Worm (Caenorhabditis elegans) whole organism, L4 larva: ENCODE measurements around the gene C25F9.6.
A peak's percentile ranks its signal among the peaks of the same experiment; 100 is the strongest.

Source experiments
- F10B5.3 ChIP-seq: sonication (generic microtip); optimal IDR thresholded peaks from 2 replicates; lab custom pipeline; 2016; ENCODE audit warnings: mild to moderate bottlenecking, missing genetic modification characterization, missing compliant biosample characterization
- F44E2.7 ChIP-seq: fragments of 200-800 bp; sonication (Bioruptor generic); IDR thresholded peaks from 2 replicates; pipeline ENCODE4 v2.1.2; 2022; ENCODE audit warnings: missing genetic modification characterization, missing compliant biosample characterization
- F49E8.2 ChIP-seq: sonication (generic microtip); optimal IDR thresholded peaks from 2 replicates; lab custom pipeline; 2016; ENCODE audit warnings: missing compliant biosample characterization, mild to moderate bottlenecking, missing genetic modification characterization, borderline replicate concordance
- Y48G9A.11 ChIP-seq: fragments of 200-800 bp; sonication (Bioruptor generic); IDR thresholded peaks from 2 replicates; pipeline ENCODE4 v1.3.6; 2022; ENCODE audit warnings: missing genetic modification reagents, missing genetic modification characterization, missing compliant biosample characterization
- Y5F2A.4 ChIP-seq: fragments of 200-800 bp; sonication (Bioruptor generic); optimal IDR thresholded peaks from 2 replicates; lab custom pipeline; 2018; ENCODE audit warnings: mild to moderate bottlenecking, missing genetic modification characterization, missing compliant biosample characterization
- aha-1 ChIP-seq: fragments of 150-350 bp; peaks from one replicate; lab custom pipeline; 2014; ENCODE audit warnings: missing biosample characterization, missing genetic modification characterization
- aly-2 ChIP-seq: sonication (generic microtip); optimal IDR thresholded peaks from 2 replicates; lab custom pipeline; 2018; ENCODE audit warnings: missing biosample characterization, missing genetic modification characterization
- attf-4 ChIP-seq: sonication (generic microtip); optimal IDR thresholded peaks from 3 replicates; lab custom pipeline; 2017; ENCODE audit warnings: missing biosample characterization, missing genetic modification characterization
- ceh-32 ChIP-seq: sonication (generic microtip); optimal IDR thresholded peaks from 2 replicates; lab custom pipeline; 2016; ENCODE audit warnings: mild to moderate bottlenecking, missing genetic modification characterization, missing compliant biosample characterization; ENCODE audit not compliant: poor library complexity
- ceh-62 ChIP-seq: sonication (generic microtip); optimal IDR thresholded peaks from 2 replicates; lab custom pipeline; 2017; ENCODE audit warnings: missing biosample characterization, missing genetic modification characterization
- ceh-82 ChIP-seq: sonication (generic microtip); optimal IDR thresholded peaks from 2 replicates; lab custom pipeline; 2017; ENCODE audit warnings: missing biosample characterization, missing genetic modification characterization
- ces-1 ChIP-seq: fragments of 150-350 bp; sonication (generic microtip); optimal IDR thresholded peaks from 4 replicates; lab custom pipeline; 2014; ENCODE audit warnings: missing biosample characterization, missing genetic modification reagents, missing genetic modification characterization
- ctbp-1 ChIP-seq: fragments of 200-800 bp; sonication (Bioruptor generic); IDR thresholded peaks from 2 replicates; pipeline ENCODE4 v1.3.6; 2022; ENCODE audit warnings: missing genetic modification reagents, missing genetic modification characterization, missing compliant biosample characterization
- daf-12 ChIP-seq: fragments of 150-350 bp; optimal IDR thresholded peaks from 2 replicates; lab custom pipeline; 2014; ENCODE audit warnings: missing biosample characterization, missing genetic modification reagents, missing genetic modification characterization
- daf-16 ChIP-seq, 3 experiments: sonication (generic microtip); optimal IDR thresholded peaks; 2 replicates each; lab custom pipeline; 2016 to 2017; ENCODE audit warnings: missing genetic modification characterization in 3 of 3, missing genetic modification reagents in 3 of 3, mild to moderate bottlenecking in 2 of 3, missing compliant biosample characterization in 2 of 3, missing biosample characterization in 1 of 3, moderate library complexity in 1 of 3
- dmd-6 ChIP-seq: fragments of 200-800 bp; sonication (Bioruptor generic); IDR thresholded peaks from 2 replicates; pipeline ENCODE4 v1.3.6; 2022; ENCODE audit warnings: missing genetic modification reagents, missing genetic modification characterization, missing compliant biosample characterization
- duxl-1 ChIP-seq: sonication (generic microtip); optimal IDR thresholded peaks from 2 replicates; lab custom pipeline; 2016; ENCODE audit warnings: mild to moderate bottlenecking, missing genetic modification characterization, moderate library complexity, missing compliant biosample characterization; ENCODE audit not compliant: poor library complexity
- dve-1 ChIP-seq: sonication (generic microtip); optimal IDR thresholded peaks from 2 replicates; lab custom pipeline; 2017; ENCODE audit warnings: antibody characterized with exemption, mild to moderate bottlenecking, missing genetic modification characterization, missing compliant biosample characterization; ENCODE audit not compliant: insufficient read depth
- fkh-10 ChIP-seq: fragments of 150-350 bp; optimal IDR thresholded peaks from 2 replicates; lab custom pipeline; 2014; ENCODE audit warnings: missing biosample characterization, missing genetic modification reagents, missing genetic modification characterization
- fos-1 ChIP-seq: fragments of 150-350 bp; optimal IDR thresholded peaks from 2 replicates; lab custom pipeline; 2014; ENCODE audit warnings: missing biosample characterization, missing genetic modification characterization
- hlh-11 ChIP-seq: fragments of 200-800 bp; sonication (Bioruptor generic); optimal IDR thresholded peaks from 2 replicates; lab custom pipeline; 2018; ENCODE audit warnings: mild to moderate bottlenecking, missing genetic modification characterization, missing compliant biosample characterization
- lim-7 ChIP-seq: fragments of 200-800 bp; sonication (Bioruptor generic); IDR thresholded peaks from 2 replicates; pipeline ENCODE4 v1.3.6; 2022; ENCODE audit warnings: missing genetic modification characterization, missing compliant biosample characterization
- lin-1 ChIP-seq: fragments of 200-800 bp; sonication (Bioruptor generic); IDR thresholded peaks from 2 replicates; pipeline ENCODE4 v1.3.6; 2022; ENCODE audit warnings: missing genetic modification reagents, missing genetic modification characterization, missing compliant biosample characterization
- lin-15B ChIP-seq: fragments of 150-350 bp; sonication (generic microtip); optimal IDR thresholded peaks from 3 replicates; lab custom pipeline; 2014; ENCODE audit warnings: missing biosample characterization, missing genetic modification characterization
- lin-29 ChIP-seq: fragments of 200-800 bp; sonication (Bioruptor generic); IDR thresholded peaks from 2 replicates; pipeline ENCODE4 v1.3.6; 2022; ENCODE audit warnings: missing genetic modification reagents, missing genetic modification characterization, missing compliant biosample characterization
- lir-3 ChIP-seq: sonication (generic microtip); optimal IDR thresholded peaks from 2 replicates; lab custom pipeline; 2016; ENCODE audit warnings: mild to moderate bottlenecking, missing genetic modification characterization, missing compliant biosample characterization
- lsy-2 ChIP-seq, 2 experiments: fragments of 150-350 bp in 1 of 2; sonication (generic microtip) in 1 of 2; optimal IDR thresholded peaks; 2 replicates each; lab custom pipeline; 2014 to 2017; ENCODE audit warnings: missing biosample characterization in 2 of 2, missing genetic modification characterization in 2 of 2
- madf-5 ChIP-seq, 2 experiments: fragments of 200-800 bp; sonication (Bioruptor generic); IDR thresholded peaks; 2 replicates each; pipeline ENCODE4 v1.3.6; 2022; ENCODE audit warnings: missing compliant biosample characterization in 2 of 2, missing genetic modification characterization in 2 of 2
- mxl-2 ChIP-seq: fragments of 200-800 bp; sonication (Bioruptor generic); conservative IDR thresholded peaks from 2 replicates; pipeline ENCODE4 v1.3.6; 2022; ENCODE audit warnings: missing genetic modification reagents, missing genetic modification characterization, missing compliant biosample characterization
- nhr-28 ChIP-seq: fragments of 150-350 bp; optimal IDR thresholded peaks from 2 replicates; lab custom pipeline; 2014; ENCODE audit warnings: missing biosample characterization, missing genetic modification characterization
- nhr-42 ChIP-seq: fragments of 200-800 bp; sonication (Bioruptor generic); IDR thresholded peaks from 2 replicates; pipeline ENCODE4 v1.3.6; 2022; ENCODE audit warnings: missing genetic modification characterization, missing compliant biosample characterization
- nhr-48 ChIP-seq: sonication (generic microtip); optimal IDR thresholded peaks from 2 replicates; lab custom pipeline; 2016; ENCODE audit warnings: mild to moderate bottlenecking, missing genetic modification characterization, missing compliant biosample characterization
- pha-4 ChIP-seq, 2 experiments: fragments of 150-350 bp in 1 of 2; fragments of 200-800 bp in 1 of 2; sonication (Bioruptor generic) in 1 of 2; IDR thresholded peaks in 1 of 2; optimal IDR thresholded peaks in 1 of 2; 2 replicates each; pipeline versions ENCODE4 v1.3.6 to Lab custom; 2014 to 2022; ENCODE audit warnings: missing genetic modification characterization in 2 of 2, missing genetic modification reagents in 2 of 2, missing biosample characterization in 1 of 2, missing compliant biosample characterization in 1 of 2
- php-3 ChIP-seq: fragments of 200-800 bp; sonication (Bioruptor generic); IDR thresholded peaks from 2 replicates; pipeline ENCODE4 v1.3.6; 2022; ENCODE audit warnings: missing genetic modification reagents, missing genetic modification characterization, missing compliant biosample characterization
- pqm-1 ChIP-seq: sonication (generic microtip); optimal IDR thresholded peaks from 2 replicates; lab custom pipeline; 2017; ENCODE audit warnings: missing biosample characterization, missing genetic modification characterization
- rbr-2 ChIP-seq: sonication (generic microtip); optimal IDR thresholded peaks from 2 replicates; lab custom pipeline; 2016; ENCODE audit warnings: missing genotype, missing genetic modification characterization, missing compliant biosample characterization
- skn-1 ChIP-seq: fragments of 150-350 bp; optimal IDR thresholded peaks from 2 replicates; lab custom pipeline; 2014; ENCODE audit warnings: missing biosample characterization, missing genetic modification characterization
- spr-1 ChIP-seq: sonication (generic microtip); optimal IDR thresholded peaks from 2 replicates; lab custom pipeline; 2016; ENCODE audit warnings: mild to moderate bottlenecking, missing genetic modification characterization, missing compliant biosample characterization
- spr-3 ChIP-seq: fragments of 200-800 bp; sonication (Bioruptor generic); optimal IDR thresholded peaks from 2 replicates; lab custom pipeline; 2018; ENCODE audit warnings: mild to moderate bottlenecking, missing genetic modification characterization, missing compliant biosample characterization
- tag-97 ChIP-seq: fragments of 200-800 bp; sonication (Bioruptor generic); IDR thresholded peaks from 2 replicates; pipeline ENCODE4 v1.3.6; 2022; ENCODE audit warnings: missing genetic modification characterization, missing compliant biosample characterization
- unc-39 ChIP-seq: sonication (generic microtip); optimal IDR thresholded peaks from 2 replicates; lab custom pipeline; 2017; ENCODE audit warnings: missing biosample characterization, missing genetic modification characterization
- unc-62 ChIP-seq, 3 experiments: fragments of 150-350 bp in 1 of 3; sonication (generic microtip); optimal IDR thresholded peaks in 2 of 3; peaks in 1 of 3; 1 replicate in 1 of 3; 2 replicates in 2 of 3; lab custom pipeline; 2014 to 2017; ENCODE audit warnings: missing biosample characterization in 3 of 3, missing genetic modification characterization in 3 of 3, missing genetic modification reagents in 3 of 3, missing genotype in 1 of 3
- zag-1 ChIP-seq: fragments of 150-350 bp; optimal IDR thresholded peaks from 2 replicates; lab custom pipeline; 2014; ENCODE audit warnings: missing biosample characterization, missing genetic modification characterization
- zfp-3 ChIP-seq: fragments of 200-800 bp; sonication (Bioruptor generic); conservative IDR thresholded peaks from 2 replicates; pipeline ENCODE4 v1.3.6; 2022; ENCODE audit warnings: missing genetic modification reagents, missing genetic modification characterization, missing compliant biosample characterization
- zip-11 ChIP-seq: fragments of 200-800 bp; sonication (Bioruptor generic); IDR thresholded peaks from 2 replicates; pipeline ENCODE4 v1.3.6; 2022; ENCODE audit warnings: missing genetic modification characterization, missing compliant biosample characterization

Gene C25F9.6

DNA sequence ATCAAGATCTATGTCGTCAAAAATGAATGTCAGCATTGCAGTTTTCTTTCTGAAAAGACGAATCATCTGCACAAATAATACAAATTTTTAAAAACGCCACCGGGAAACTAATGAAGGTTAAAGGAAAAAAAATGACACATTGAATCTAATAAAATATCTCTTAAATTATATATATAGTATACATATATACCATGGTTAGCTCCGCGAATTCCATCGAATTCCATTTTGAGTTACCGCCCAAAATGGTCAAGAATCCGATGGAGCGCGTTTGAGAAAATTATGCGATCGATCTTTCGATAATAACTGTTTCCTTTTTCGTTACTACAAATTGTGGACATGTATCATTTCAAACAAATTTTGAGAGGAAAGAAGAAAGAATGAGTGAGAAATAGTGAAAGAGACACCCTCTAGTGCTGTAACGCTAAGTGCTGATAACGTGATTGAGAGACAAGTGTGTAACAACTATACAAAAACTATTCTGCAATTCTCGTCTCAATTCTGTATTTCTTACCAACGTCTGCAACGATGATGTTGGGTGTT lies at the start of gene C25F9.6, which contains the start of gene C25F9.10:
TSS of gene C25F9.6 (minus strand) at position 51 of the 540 bp plus-strand sequence.
TSS of gene C25F9.10 (plus strand) at position 454 of the 540 bp plus-strand sequence.
- TF ChIP-seq mxl-2 = no peak
- TF ChIP-seq ces-1 (GFP tag; lab: Kevin White, UChicago) = no peak
- TF ChIP-seq aha-1 (tag; lab: Kevin White, UChicago) = peak; percentile 39
- TF ChIP-seq Y48G9A.11 (GFP tag; lab: Robert Waterston, UW) = no peak
- TF ChIP-seq pqm-1 (tag; lab: Kevin White, UChicago) = peak; percentile 62
- TF ChIP-seq dmd-6 = peak; percentile 55
- peak in 1 of 2 experiments; percentile 2 for TF ChIP-seq unc-62 (GFP tag; optimal IDR thresholded peaks at IDR 0.05 in 1 of 2; lab: Kevin White, UChicago)
- TF ChIP-seq unc-62 (tag; optimal IDR thresholded peaks at IDR 0.05; lab: Kevin White, UChicago) = no peak
- TF ChIP-seq dve-1 (tag; lab: Kevin White, UChicago) = peak; percentile 18
- TF ChIP-seq tag-97 (GFP tag; lab: Robert Waterston, UW) = no peak
- no peak for TF ChIP-seq pha-4 (GFP tag; IDR thresholded peaks at IDR 0.05; lab: Robert Waterston, UW)
- no peak for TF ChIP-seq pha-4 (tag; optimal IDR thresholded peaks at IDR 0.05; lab: Kevin White, UChicago)
- peak; percentile 63 for TF ChIP-seq nhr-28 (tag; lab: Kevin White, UChicago)
- no peak for TF ChIP-seq lir-3 (tag; lab: Kevin White, UChicago)
- peak; percentile 28 for TF ChIP-seq hlh-11 (tag; lab: Kevin White, UChicago)
- no peak for TF ChIP-seq zip-11 (GFP tag; lab: Robert Waterston, UW)
- TF ChIP-seq daf-16 (GFP tag; optimal IDR thresholded peaks at IDR 0.05; lab: Kevin White, UChicago) = no peak
- TF ChIP-seq daf-16 (tag; optimal IDR thresholded peaks at IDR 0.05; lab: Kevin White, UChicago) = peak; percentile 65
- TF ChIP-seq ceh-62 (tag; lab: Kevin White, UChicago) = no peak
- no peak for TF ChIP-seq lin-15B (tag; lab: Kevin White, UChicago)

DNA sequence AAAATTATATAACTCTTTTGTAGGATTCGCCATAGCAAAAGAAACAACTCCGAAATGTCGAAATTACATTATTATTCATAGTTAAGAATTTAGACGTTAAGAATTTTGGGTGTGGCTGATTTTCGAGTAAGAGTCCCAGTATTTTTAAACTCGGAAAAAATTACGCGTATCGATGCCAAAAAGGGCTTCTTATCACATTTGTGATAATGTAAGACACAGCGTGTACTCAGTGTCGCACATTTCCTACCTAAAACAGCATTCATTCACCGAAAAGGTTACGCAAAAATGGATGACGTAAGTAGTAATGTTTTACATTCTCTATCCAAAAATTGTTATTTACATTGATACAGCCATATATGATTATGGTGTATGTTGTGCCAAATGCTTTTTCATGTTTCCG lies 44.4 kb upstream of the C25F9.6 start, which contains the start of gene M04C3.5:
TSS of gene M04C3.5 (plus strand) at position 190 of the 400 bp plus-strand sequence.
- TF ChIP-seq nhr-28 (tag; lab: Kevin White, UChicago) (peak; percentile 23), fos-1 (no peak), lin-15B (tag; lab: Kevin White, UChicago) (no peak), F44E2.7 (GFP tag; lab: Robert Waterston, UW) (no peak), nhr-48 (tag; lab: Kevin White, UChicago) (no peak), lim-7 (GFP tag; lab: Robert Waterston, UW) (no peak), aly-2 (tag; lab: Kevin White, UChicago) (no peak), tag-97 (GFP tag; lab: Robert Waterston, UW) (no peak), spr-3 (GFP tag; lab: Kevin White, UChicago) (no peak), ceh-82 (tag; lab: Kevin White, UChicago) (no peak), pqm-1 (tag; lab: Kevin White, UChicago) (peak; percentile 55), aha-1 (tag; lab: Kevin White, UChicago) (peak; percentile 48), nhr-42 (GFP tag; lab: Robert Waterston, UW) (no peak), rbr-2 (tag; lab: Kevin White, UChicago) (no peak), ceh-62 (tag; lab: Kevin White, UChicago) (no peak), daf-12 (tag; lab: Kevin White, UChicago) (no peak), ceh-32 (tag; lab: Kevin White, UChicago) (no peak), duxl-1 (no peak), unc-39 (tag; lab: Kevin White, UChicago) (no peak), lsy-2 (tag; optimal IDR thresholded peaks at IDR 0.05; lab: Kevin White, UChicago) (no peak), lin-1 (GFP tag; lab: Robert Waterston, UW) (no peak), F49E8.2 (tag; lab: Kevin White, UChicago) (no peak), madf-5 (GFP tag; IDR thresholded peaks at IDR 0.05; lab: Robert Waterston, UW) (no peak), zag-1 (no peak), fkh-10 (GFP tag; lab: Kevin White, UChicago) (no peak), lin-29 (GFP tag; lab: Robert Waterston, UW) (no peak), daf-16 (GFP tag; optimal IDR thresholded peaks at IDR 0.05; lab: Kevin White, UChicago) (no peak), daf-16 (tag; optimal IDR thresholded peaks at IDR 0.05; lab: Kevin White, UChicago) (peak; percentile 35), ctbp-1 (GFP tag; lab: Robert Waterston, UW) (no peak), php-3 (GFP tag; lab: Robert Waterston, UW) (no peak), unc-62 (GFP tag; optimal IDR thresholded peaks at IDR 0.05 in 1 of 2; lab: Kevin White, UChicago) (peak in 1 of 2 experiments; percentile 67), unc-62 (tag; optimal IDR thresholded peaks at IDR 0.05; lab: Kevin White, UChicago) (no peak), zfp-3 (no peak), Y5F2A.4 (no peak), spr-1 (tag; lab: Kevin White, UChicago) (no peak), skn-1 (tag; lab: Kevin White, UChicago) (no peak), F10B5.3 (no peak), attf-4 (tag; lab: Kevin White, UChicago) (no peak), hlh-11 (tag; lab: Kevin White, UChicago) (peak; percentile 26), dmd-6 (peak; percentile 61)
